Fruit fly (Drosophila melanogaster) whole organism, prepupa: ENCODE data around the gene Cpr65Ax1.

ENCODE experiments used
- CG11762 ChIP-seq: fragments of 200-800 bp; sonication (Bioruptor generic); optimal IDR thresholded peaks from 3 replicates; lab custom pipeline; 2016; ENCODE audit warnings: missing biosample characterization, missing genetic modification characterization; ENCODE audit not compliant: insufficient read depth
- CG15336 ChIP-seq: fragments of 200-800 bp; sonication (Bioruptor generic); IDR thresholded peaks from 2 replicates; pipeline ENCODE4 v1.3.6; 2022; ENCODE audit warnings: missing biosample characterization, missing genetic modification characterization
- CG1621 ChIP-seq: fragments of 200-800 bp; sonication (Bioruptor generic); optimal IDR thresholded peaks from 3 replicates; lab custom pipeline; 2018; ENCODE audit warnings: missing biosample characterization, mild to moderate bottlenecking, missing genetic modification characterization
- CG16779 ChIP-seq: fragments of 200-800 bp; sonication (Bioruptor generic); optimal IDR thresholded peaks from 3 replicates; lab custom pipeline; 2017; ENCODE audit warnings: missing biosample characterization, mild to moderate bottlenecking, missing genetic modification characterization
- CG3032 ChIP-seq: fragments of 200-800 bp; optimal IDR thresholded peaks from 2 replicates; lab custom pipeline; 2019; ENCODE audit warnings: missing biosample characterization, mild to moderate bottlenecking, missing genetic modification characterization, moderate library complexity
- CG31627 ChIP-seq: fragments of 200-800 bp; sonication (Bioruptor generic); optimal IDR thresholded peaks from 3 replicates; lab custom pipeline; 2016; ENCODE audit warnings: missing biosample characterization, missing genetic modification characterization
- CG32006 ChIP-seq: fragments of 200-800 bp; sonication (Bioruptor generic); optimal IDR thresholded peaks from 3 replicates; lab custom pipeline; 2017; ENCODE audit warnings: missing biosample characterization, mild to moderate bottlenecking, missing genetic modification characterization
- CG34406 ChIP-seq: fragments of 200-800 bp; sonication (Bioruptor generic); optimal IDR thresholded peaks from 3 replicates; lab custom pipeline; 2016; ENCODE audit warnings: missing biosample characterization, missing genetic modification characterization
- CG4318 ChIP-seq: fragments of 200-800 bp; sonication (Bioruptor generic); optimal IDR thresholded peaks from 3 replicates; lab custom pipeline; 2017; ENCODE audit warnings: missing biosample characterization, mild to moderate bottlenecking, missing genetic modification characterization
- CG6163 ChIP-seq: fragments of 200-800 bp; sonication (Bioruptor generic); IDR thresholded peaks from 3 replicates; pipeline ENCODE4 v1.3.6; 2022; ENCODE audit warnings: missing biosample characterization, missing genetic modification characterization
- CG8119 ChIP-seq: fragments of 200-800 bp; sonication (Bioruptor generic); IDR thresholded peaks from 3 replicates; pipeline ENCODE4 v1.3.6; 2022; ENCODE audit warnings: missing biosample characterization, missing genetic modification characterization
- CG8632 ChIP-seq: fragments of 200-800 bp; sonication (Bioruptor generic); optimal IDR thresholded peaks from 3 replicates; lab custom pipeline; 2016; ENCODE audit warnings: missing biosample characterization, missing genetic modification characterization
- Eip75B ChIP-seq: fragments of 200-800 bp; sonication (Bioruptor generic); optimal IDR thresholded peaks from 3 replicates; lab custom pipeline; 2016; ENCODE audit warnings: missing biosample characterization, missing genetic modification characterization
- Hr38 ChIP-seq: sonication (Bioruptor generic); optimal IDR thresholded peaks from 2 replicates; lab custom pipeline; 2016; ENCODE audit warnings: missing biosample characterization, missing genetic modification characterization
- Hr39 ChIP-seq: fragments of 200-800 bp; sonication (Bioruptor generic); optimal IDR thresholded peaks from 2 replicates; lab custom pipeline; 2016; ENCODE audit warnings: missing biosample characterization, missing genetic modification characterization
- Lpt ChIP-seq: fragments of 200-800 bp; sonication (Bioruptor generic); optimal IDR thresholded peaks from 3 replicates; lab custom pipeline; 2016; ENCODE audit warnings: missing biosample characterization, missing genetic modification characterization
- Met ChIP-seq: fragments of 200-800 bp; sonication (Bioruptor generic); optimal IDR thresholded peaks from 3 replicates; lab custom pipeline; 2016; ENCODE audit warnings: missing biosample characterization, missing genetic modification characterization
- OdsH ChIP-seq: fragments of 200-800 bp; sonication (Bioruptor generic); optimal IDR thresholded peaks from 3 replicates; lab custom pipeline; 2016; ENCODE audit warnings: missing biosample characterization, missing genetic modification characterization
- Smox ChIP-seq: fragments of 200-800 bp; sonication (Bioruptor generic); optimal IDR thresholded peaks from 3 replicates; lab custom pipeline; 2016; ENCODE audit warnings: missing biosample characterization, missing genetic modification characterization
- Sox102F ChIP-seq: fragments of 200-800 bp; sonication (Bioruptor generic); optimal IDR thresholded peaks from 2 replicates; lab custom pipeline; 2016; ENCODE audit warnings: missing biosample characterization, mild to moderate bottlenecking, missing genetic modification characterization
- Sox14 ChIP-seq: fragments of 200-800 bp; sonication (Bioruptor generic); optimal IDR thresholded peaks from 3 replicates; lab custom pipeline; 2016; ENCODE audit warnings: missing biosample characterization, missing genetic modification characterization
- Sox15 ChIP-seq: fragments of 200-800 bp; sonication (Bioruptor generic); optimal IDR thresholded peaks from 3 replicates; lab custom pipeline; 2016; ENCODE audit warnings: missing biosample characterization, missing genetic modification characterization
- cyc ChIP-seq: fragments of 200-800 bp; sonication (Bioruptor generic); optimal IDR thresholded peaks from 3 replicates; lab custom pipeline; 2016; ENCODE audit warnings: missing biosample characterization, missing genetic modification characterization
- dsx ChIP-seq: fragments of 200-800 bp; optimal IDR thresholded peaks from 3 replicates; lab custom pipeline; 2019; ENCODE audit warnings: missing biosample characterization, mild to moderate bottlenecking, missing genetic modification characterization, moderate library complexity; ENCODE audit not compliant: poor library complexity, severe bottlenecking
- fd59A ChIP-seq: fragments of 200-800 bp; sonication (Bioruptor generic); optimal IDR thresholded peaks from 2 replicates; lab custom pipeline; 2017; ENCODE audit warnings: missing biosample characterization, mild to moderate bottlenecking, missing genetic modification characterization, missing genetic modification reagents
- fd85E ChIP-seq: fragments of 200-800 bp; sonication (Bioruptor generic); optimal IDR thresholded peaks from 3 replicates; lab custom pipeline; 2016; ENCODE audit warnings: missing biosample characterization, missing genetic modification characterization
- fkh ChIP-seq: fragments of 200-800 bp; sonication (Bioruptor generic); optimal IDR thresholded peaks from 3 replicates; lab custom pipeline; 2017; ENCODE audit warnings: missing biosample characterization, mild to moderate bottlenecking, missing genetic modification characterization, moderate library complexity
- net ChIP-seq: fragments of 200-800 bp; sonication (Bioruptor generic); optimal IDR thresholded peaks from 3 replicates; lab custom pipeline; 2016; ENCODE audit warnings: missing biosample characterization, missing genetic modification characterization
- salr ChIP-seq, 2 experiments: fragments of 200-800 bp; sonication (Bioruptor generic); optimal IDR thresholded peaks; 3 replicates each; lab custom pipeline; 2016 to 2018; ENCODE audit warnings: missing biosample characterization in 2 of 2, missing genetic modification characterization in 2 of 2, mild to moderate bottlenecking in 1 of 2
- spab ChIP-seq: fragments of 200-800 bp; sonication (Bioruptor generic); optimal IDR thresholded peaks from 2 replicates; lab custom pipeline; 2017; ENCODE audit warnings: missing biosample characterization, mild to moderate bottlenecking, missing genetic modification characterization, missing genetic modification reagents
- svp ChIP-seq: fragments of 200-800 bp; sonication (Bioruptor generic); peaks from one replicate; lab custom pipeline; 2016; ENCODE audit warnings: missing biosample characterization, missing genetic modification characterization
- topi ChIP-seq: fragments of 200-800 bp; sonication (Bioruptor generic); optimal IDR thresholded peaks from 3 replicates; lab custom pipeline; 2016; ENCODE audit warnings: missing biosample characterization, missing genetic modification characterization
- vri ChIP-seq: fragments of 200-800 bp; sonication (Bioruptor generic); optimal IDR thresholded peaks from 3 replicates; lab custom pipeline; 2016; ENCODE audit warnings: missing biosample characterization, mild to moderate bottlenecking, missing genetic modification characterization

The Cpr65Ax1 gene

dm6 chr3L:6161997-6162396 is 14.2 kb upstream of the Cpr65Ax1 start:
- TF ChIP-seq svp (GFP tag; lab: Kevin White, UChicago): no peak
- TF ChIP-seq, all 60 proteins: peak for 0

dm6 chr3L:6160514-6160913 is 12.7 kb upstream of the Cpr65Ax1 start, which contains the start of gene Cpr65Az:
Cpr65Az (plus strand) TSS chr3L:6160814.
- no peak for TF ChIP-seq fd59A (GFP tag; lab: Kevin White, UChicago)
- no peak for TF ChIP-seq CG3032 (tag; lab: Kevin White, UChicago)
- no peak for TF ChIP-seq cyc (GFP tag; lab: Kevin White, UChicago)
- TF ChIP-seq CG6163 (GFP tag; lab: Robert Waterston, UW): no peak
- TF ChIP-seq spab: no peak
- TF ChIP-seq CG11762: no peak
- no peak for TF ChIP-seq CG32006 (GFP tag; lab: Kevin White, UChicago)
- TF ChIP-seq CG8632 (GFP tag; lab: Kevin White, UChicago): no peak
- TF ChIP-seq CG34406 (GFP tag; lab: Kevin White, UChicago): no peak
- no peak for TF ChIP-seq CG8119 (GFP tag; lab: Robert Waterston, UW)
- TF ChIP-seq Hr38 (GFP tag; lab: Kevin White, UChicago): no peak
- no peak for TF ChIP-seq fd85E
- TF ChIP-seq Sox14 (GFP tag; lab: Kevin White, UChicago): no peak
- TF ChIP-seq vri (GFP tag; lab: Kevin White, UChicago): no peak
- TF ChIP-seq Lpt (GFP tag; lab: Kevin White, UChicago): no peak
- TF ChIP-seq CG31627: no peak
- TF ChIP-seq CG1621: no peak
- TF ChIP-seq CG16779 (tag; lab: Kevin White, UChicago): no peak

DNA sequence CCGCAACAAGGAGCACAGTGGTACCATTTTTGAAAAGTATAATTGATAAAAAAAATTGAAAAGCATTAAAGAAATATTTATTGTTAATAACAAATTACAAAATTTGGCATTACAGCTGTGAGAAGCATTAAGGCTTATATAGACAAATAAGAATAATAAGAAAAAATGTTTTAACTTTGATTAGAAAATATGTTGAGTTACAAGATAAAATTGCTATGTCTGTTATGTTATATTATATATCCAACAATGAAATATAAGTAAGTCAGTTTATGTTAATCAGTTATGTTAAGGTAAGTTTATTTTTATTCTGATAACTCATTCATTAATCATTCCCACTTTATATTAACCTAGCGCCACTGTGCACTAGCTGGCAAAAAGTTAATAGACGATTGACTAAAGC is 12.1 kb upstream of the Cpr65Ax1 start:
- TF ChIP-seq CG1621 (no peak), svp (GFP tag; lab: Kevin White, UChicago) (peak; percentile 47)

- TF ChIP-seq CG15336 (GFP tag; lab: Robert Waterston, UW): no peak
- no peak for TF ChIP-seq OdsH (GFP tag; lab: Kevin White, UChicago)
- TF ChIP-seq CG34406 (GFP tag; lab: Kevin White, UChicago): no peak
- no peak for TF ChIP-seq CG32006 (GFP tag; lab: Kevin White, UChicago)
- TF ChIP-seq Sox15 (GFP tag; lab: Kevin White, UChicago): no peak
- TF ChIP-seq net (GFP tag; lab: Kevin White, UChicago): no peak
- no peak for TF ChIP-seq salr (GFP tag; optimal IDR thresholded peaks at IDR 0.05; lab: Kevin White, UChicago)
- TF ChIP-seq topi (GFP tag; lab: Kevin White, UChicago): no peak
- TF ChIP-seq Smox (GFP tag; lab: Kevin White, UChicago): no peak
- TF ChIP-seq Hr39 (GFP tag; lab: Kevin White, UChicago): no peak
- no peak for TF ChIP-seq CG4318
- no peak for TF ChIP-seq Eip75B (GFP tag; lab: Kevin White, UChicago)
- no peak for TF ChIP-seq Sox102F (GFP tag; lab: Kevin White, UChicago)
- no peak for TF ChIP-seq fkh (GFP tag; lab: Kevin White, UChicago)
- TF ChIP-seq Met (GFP tag; lab: Kevin White, UChicago): no peak
- TF ChIP-seq dsx (GFP tag; lab: Kevin White, UChicago): no peak
- no peak for TF ChIP-seq Sox14 (GFP tag; lab: Kevin White, UChicago)
- no peak for TF ChIP-seq CG6163 (GFP tag; lab: Robert Waterston, UW)
- no peak for TF ChIP-seq cyc (GFP tag; lab: Kevin White, UChicago)
Observed at dm6 chr3L:6158530-6158929, 10.7 kb upstream of the Cpr65Ax1 start, which contains the start of gene Cpr65Ay. Cpr65Ay (minus strand) TSS chr3L:6158630.
